Comparison of ENCODE assay signal across 1 fruit fly cellular context in genomic region chr3L:21879344-21879743, dm6.
TF ChIP-seq lines count a peak whose summit lies in the region.

No protein-coding gene starts in this region.

TF ChIP-seq in whole organism, embryonic, 481 proteins besides CTCF, POLR2A, EP300 and RAD21 (continued from another document):
- TF ChIP-seq mirr (GFP tag; optimal IDR thresholded peaks at IDR 0.05; lab: Kevin White, UChicago) (peak; percentile 47), danr (GFP tag; IDR thresholded peaks at IDR 0.05; lab: Robert Waterston, UW) (no peak), pan (optimal IDR thresholded peaks at IDR 0.05; lab: Kevin White, UChicago) (no peak), pan (GFP tag; optimal IDR thresholded peaks at IDR 0.05 in 1 of 2, IDR thresholded peaks at IDR 0.05 in 1 of 2) (peak in 1 of 2 experiments; percentile 54), CG6813 (GFP tag; optimal IDR thresholded peaks at IDR 0.05; lab: Kevin White, UChicago) (peak; percentile 54), Drgx (GFP tag; IDR thresholded peaks at IDR 0.05; lab: Robert Waterston, UW) (peak; percentile 56), vfl (GFP tag; optimal IDR thresholded peaks at IDR 0.05; lab: Kevin White, UChicago) (no peak), hb (GFP tag; IDR thresholded peaks at IDR 0.05; lab: Robert Waterston, UW; ENCODE audit: partially characterized antibody) (no peak), kni (GFP tag; optimal IDR thresholded peaks at IDR 0.05; lab: Kevin White, UChicago) (peak; percentile 16), CG11456 (GFP tag; IDR thresholded peaks at IDR 0.05; lab: Robert Waterston, UW) (no peak), CG3838 (GFP tag; optimal IDR thresholded peaks at IDR 0.05; lab: Kevin White, UChicago) (no peak), CG17359 (tag; optimal IDR thresholded peaks at IDR 0.05; lab: Kevin White, UChicago) (no peak), CG11504 (tag; optimal IDR thresholded peaks at IDR 0.05; lab: Kevin White, UChicago) (peak; percentile 56), CG18619 (GFP tag; optimal IDR thresholded peaks at IDR 0.05; lab: Kevin White, UChicago) (no peak), Dfd (GFP tag; optimal IDR thresholded peaks at IDR 0.05; lab: Kevin White, UChicago) (no peak), CG9817 (tag; optimal IDR thresholded peaks at IDR 0.05; lab: Kevin White, UChicago) (no peak), CG6272 (GFP tag; IDR thresholded peaks at IDR 0.05; lab: Robert Waterston, UW) (no peak), ftz-f1 (GFP tag; optimal IDR thresholded peaks at IDR 0.05; lab: Kevin White, UChicago) (peak; percentile 59), sug (tag; optimal IDR thresholded peaks at IDR 0.05; lab: Kevin White, UChicago) (peak; percentile 16), Atf6 (GFP tag; IDR thresholded peaks at IDR 0.05; lab: Robert Waterston, UW) (0 out of 2 replicates have a peak, but pooled peaks have one; percentile 31), HHEX (GFP tag; optimal IDR thresholded peaks at IDR 0.05; lab: Kevin White, UChicago) (peak; percentile 10), CG32532 (GFP tag; IDR thresholded peaks at IDR 0.05; lab: Robert Waterston, UW) (peak; percentile 63; the same call in 1 of the 2 replicates), CG4282 (GFP tag; optimal IDR thresholded peaks at IDR 0.05; lab: Kevin White, UChicago) (no peak), CG8478 (optimal IDR thresholded peaks at IDR 0.05; lab: Kevin White, UChicago) (peak; percentile 75), ac (GFP tag; optimal IDR thresholded peaks at IDR 0.05; lab: Kevin White, UChicago) (no peak), CG11247 (GFP tag; IDR thresholded peaks at IDR 0.05; lab: Robert Waterston, UW) (no peak), CG17802 (tag; optimal IDR thresholded peaks at IDR 0.05; lab: Kevin White, UChicago) (no peak), CG15011 (GFP tag; optimal IDR thresholded peaks at IDR 0.05; lab: Kevin White, UChicago) (no peak), tna (GFP tag; IDR thresholded peaks at IDR 0.05; lab: Robert Waterston, UW; ENCODE audit: partially characterized antibody) (peak; percentile 83), CG30431 (GFP tag; optimal IDR thresholded peaks at IDR 0.05; lab: Kevin White, UChicago) (no peak), grn (GFP tag; optimal IDR thresholded peaks at IDR 0.05; lab: Kevin White, UChicago) (no peak), so (GFP tag; IDR thresholded peaks at IDR 0.05; lab: Robert Waterston, UW) (peak; percentile 55; the same call in 2 of the 3 replicates), nom (GFP tag; optimal IDR thresholded peaks at IDR 0.05; lab: Kevin White, UChicago) (peak; percentile 85), Bdp1 (GFP tag; optimal IDR thresholded peaks at IDR 0.05; lab: Kevin White, UChicago) (peak; percentile 21), Nf-YB (GFP tag; optimal IDR thresholded peaks at IDR 0.05; lab: Kevin White, UChicago) (peak; percentile 42), prd (optimal IDR thresholded peaks at IDR 0.05; lab: Kevin White, UChicago) (no peak), prd (GFP tag; IDR thresholded peaks at IDR 0.05; lab: Robert Waterston, UW) (no peak), gsb-n (tag; optimal IDR thresholded peaks at IDR 0.05; lab: Kevin White, UChicago) (no peak), cad (GFP tag; optimal IDR thresholded peaks at IDR 0.05; lab: Kevin White, UChicago) (no peak), CG12104 (GFP tag; optimal IDR thresholded peaks at IDR 0.05; lab: Kevin White, UChicago) (no peak), BtbVII (GFP tag; optimal IDR thresholded peaks at IDR 0.05; lab: Kevin White, UChicago) (no peak), gcm2 (GFP tag; optimal IDR thresholded peaks at IDR 0.05; lab: Kevin White, UChicago) (no peak), exex (tag; optimal IDR thresholded peaks at IDR 0.05; lab: Kevin White, UChicago) (no peak), CG9215 (GFP tag; IDR thresholded peaks at IDR 0.05; lab: Robert Waterston, UW) (no peak), salm (tag; optimal IDR thresholded peaks at IDR 0.05; lab: Kevin White, UChicago) (peak; percentile 11), stwl (tag; optimal IDR thresholded peaks at IDR 0.05; lab: Kevin White, UChicago) (peak; percentile 87), slou (GFP tag; optimal IDR thresholded peaks at IDR 0.05; lab: Kevin White, UChicago) (no peak), nmo (GFP tag; optimal IDR thresholded peaks at IDR 0.05; lab: Kevin White, UChicago) (no peak), CG6254 (GFP tag; optimal IDR thresholded peaks at IDR 0.05; lab: Kevin White, UChicago) (no peak), CG16815 (GFP tag; optimal IDR thresholded peaks at IDR 0.05; lab: Kevin White, UChicago) (no peak), D (optimal IDR thresholded peaks at IDR 0.05; lab: Kevin White, UChicago) (peak; percentile 33), D (GFP tag; optimal IDR thresholded peaks at IDR 0.05; lab: Kevin White, UChicago) (no peak), bsh (GFP tag; optimal IDR thresholded peaks at IDR 0.05; lab: Kevin White, UChicago) (peak in 1 of 2 experiments; percentile 58), da (GFP tag; optimal IDR thresholded peaks at IDR 0.05; lab: Kevin White, UChicago) (no peak), psq (GFP tag; optimal IDR thresholded peaks at IDR 0.05; lab: Kevin White, UChicago) (peak; percentile 17), CG4424 (GFP tag; optimal IDR thresholded peaks at IDR 0.05; lab: Kevin White, UChicago) (no peak), ab (GFP tag; optimal IDR thresholded peaks at IDR 0.05; lab: Kevin White, UChicago) (no peak), CG3163 (GFP tag; optimal IDR thresholded peaks at IDR 0.05; lab: Kevin White, UChicago) (peak; percentile 27), CG43689 (GFP tag; IDR thresholded peaks at IDR 0.05; lab: Robert Waterston, UW) (no peak), CG1233 (GFP tag; optimal IDR thresholded peaks at IDR 0.05; lab: Kevin White, UChicago) (no peak), croc (GFP tag; conservative IDR thresholded peaks at IDR 0.05; lab: Robert Waterston, UW) (no peak), CG13624 (GFP tag; optimal IDR thresholded peaks at IDR 0.05; lab: Kevin White, UChicago) (peak; percentile 61), p53 (GFP tag; optimal IDR thresholded peaks at IDR 0.05; lab: Kevin White, UChicago) (peak; percentile 1), CG2875 (GFP tag; optimal IDR thresholded peaks at IDR 0.05; lab: Kevin White, UChicago) (no peak), CG9727 (GFP tag; optimal IDR thresholded peaks at IDR 0.05; lab: Kevin White, UChicago) (peak; percentile 25), CG3407 (GFP tag; optimal IDR thresholded peaks at IDR 0.05; lab: Kevin White, UChicago) (no peak), onecut (GFP tag; IDR thresholded peaks at IDR 0.05; lab: Robert Waterston, UW) (peak; percentile 49; the same call in 1 of the 2 replicates), Doc2 (GFP tag; IDR thresholded peaks at IDR 0.05; lab: Robert Waterston, UW) (no peak), ato (GFP tag; IDR thresholded peaks at IDR 0.05; lab: Robert Waterston, UW; ENCODE audit: partially characterized antibody) (peak; percentile 85; the same call in 1 of the 2 replicates), CG1603 (tag; optimal IDR thresholded peaks at IDR 0.05; lab: Kevin White, UChicago) (peak; percentile 36), CG3995 (GFP tag; optimal IDR thresholded peaks at IDR 0.05; lab: Kevin White, UChicago) (no peak), gfzf (GFP tag; optimal IDR thresholded peaks at IDR 0.05; lab: Kevin White, UChicago) (peak; percentile 87), amos (GFP tag; IDR thresholded peaks at IDR 0.05; lab: Robert Waterston, UW; ENCODE audit: partially characterized antibody) (peak; percentile 86), CG10274 (GFP tag; optimal IDR thresholded peaks at IDR 0.05; lab: Kevin White, UChicago) (no peak), CG12071 (GFP tag; optimal IDR thresholded peaks at IDR 0.05; lab: Kevin White, UChicago) (peak; percentile 58), al (GFP tag; IDR thresholded peaks at IDR 0.05; lab: Robert Waterston, UW) (no peak), bbx (GFP tag; IDR thresholded peaks at IDR 0.05; lab: Robert Waterston, UW; ENCODE audit: partially characterized antibody) (peak; percentile 95), CG1832 (GFP tag; optimal IDR thresholded peaks at IDR 0.05; lab: Kevin White, UChicago) (peak; percentile 89), disco-r (GFP tag; optimal IDR thresholded peaks at IDR 0.05; lab: Kevin White, UChicago) (peak; percentile 39), Dbx (GFP tag; IDR thresholded peaks at IDR 0.05; lab: Robert Waterston, UW) (peak; percentile 48; the same call in 2 of the 3 replicates), Hr39 (optimal IDR thresholded peaks at IDR 0.05; lab: Kevin White, UChicago) (no peak), CG7556 (GFP tag; optimal IDR thresholded peaks at IDR 0.05; lab: Kevin White, UChicago) (no peak), zfh1 (GFP tag; IDR thresholded peaks at IDR 0.05; lab: Robert Waterston, UW) (peak; percentile 54; the same call in 2 of the 3 replicates), CG1024 (GFP tag; IDR thresholded peaks at IDR 0.05; lab: Robert Waterston, UW) (no peak; the same call in 1 of the 2 replicates), unpg (GFP tag; optimal IDR thresholded peaks at IDR 0.05; lab: Kevin White, UChicago) (peak; percentile 16), CG3281 (GFP tag; optimal IDR thresholded peaks at IDR 0.05; lab: Kevin White, UChicago) (peak; percentile 36), CG4617 (GFP tag; optimal IDR thresholded peaks at IDR 0.05; lab: Kevin White, UChicago; ENCODE audit: borderline replicate concordance) (peak; percentile 27), zen2 (GFP tag; IDR thresholded peaks at IDR 0.05; lab: Robert Waterston, UW; ENCODE audit: partially characterized antibody) (peak; percentile 76), Hand (GFP tag; optimal IDR thresholded peaks at IDR 0.05; lab: Kevin White, UChicago) (peak; percentile 25), phol (tag; optimal IDR thresholded peaks at IDR 0.05; lab: Kevin White, UChicago) (no peak), sc (optimal IDR thresholded peaks at IDR 0.05; lab: Kevin White, UChicago) (no peak), sc (GFP tag; optimal IDR thresholded peaks at IDR 0.05; lab: Kevin White, UChicago) (no peak), Stat92E (GFP tag; optimal IDR thresholded peaks at IDR 0.05; lab: Kevin White, UChicago) (peak in 1 of 3 experiments; percentile 67), mld (GFP tag; IDR thresholded peaks at IDR 0.05; lab: Robert Waterston, UW; ENCODE audit: partially characterized antibody) (peak; percentile 67; the same call in 2 of the 3 replicates), Fer1 (GFP tag; optimal IDR thresholded peaks at IDR 0.05; lab: Kevin White, UChicago) (peak; percentile 52), CG17361 (GFP tag; IDR thresholded peaks at IDR 0.05; lab: Robert Waterston, UW) (no peak), NK7.1 (GFP tag; optimal IDR thresholded peaks at IDR 0.05; lab: Kevin White, UChicago) (no peak), CG17186 (GFP tag; optimal IDR thresholded peaks at IDR 0.05; lab: Kevin White, UChicago) (peak; percentile 67), eve (GFP tag; optimal IDR thresholded peaks at IDR 0.05; lab: Kevin White, UChicago) (no peak), CG15479 (GFP tag; optimal IDR thresholded peaks at IDR 0.05; lab: Kevin White, UChicago) (peak; percentile 62), nau (GFP tag; optimal IDR thresholded peaks at IDR 0.05; lab: Kevin White, UChicago) (no peak), repo (GFP tag; optimal IDR thresholded peaks at IDR 0.05; lab: Kevin White, UChicago) (peak; percentile 43), Oaz (GFP tag; IDR thresholded peaks at IDR 0.05; lab: Robert Waterston, UW) (no peak), Ptx1 (GFP tag; IDR thresholded peaks at IDR 0.05; lab: Robert Waterston, UW) (no peak), CG6791 (GFP tag; IDR thresholded peaks at IDR 0.05; lab: Robert Waterston, UW; ENCODE audit: partially characterized antibody) (peak; percentile 89; the same call in 2 of the 3 replicates), CG11093 (GFP tag; IDR thresholded peaks at IDR 0.05; lab: Robert Waterston, UW) (no peak), CG42726 (GFP tag; IDR thresholded peaks at IDR 0.05; lab: Robert Waterston, UW; ENCODE audit: partially characterized antibody) (peak; percentile 72)
